Worm (Caenorhabditis elegans): ENCODE data around the gene Y38H6C.18.

- no peak for TF ChIP-seq fos-1 (tag; optimal IDR thresholded peaks at IDR 0.05)
- no peak for TF ChIP-seq nhr-28 (tag; optimal IDR thresholded peaks at IDR 0.05)
- TF ChIP-seq ztf-4 (tag; optimal IDR thresholded peaks at IDR 0.05), result no peak
- no peak for TF ChIP-seq unc-130 (tag; optimal IDR thresholded peaks at IDR 0.05)
- no peak for TF ChIP-seq snpc-4 (tag; optimal IDR thresholded peaks at IDR 0.05)
- TF ChIP-seq lin-39 (tag; optimal IDR thresholded peaks at IDR 0.05), result no peak
These were observed at the start of gene Y38H6C.18 for ce11 chrV:20547048-20547447.

Data from whole organism, L1 larva.